Worm (Caenorhabditis elegans): Measurements from ENCODE around the gene acp-3.

Gene acp-3

DNA sequence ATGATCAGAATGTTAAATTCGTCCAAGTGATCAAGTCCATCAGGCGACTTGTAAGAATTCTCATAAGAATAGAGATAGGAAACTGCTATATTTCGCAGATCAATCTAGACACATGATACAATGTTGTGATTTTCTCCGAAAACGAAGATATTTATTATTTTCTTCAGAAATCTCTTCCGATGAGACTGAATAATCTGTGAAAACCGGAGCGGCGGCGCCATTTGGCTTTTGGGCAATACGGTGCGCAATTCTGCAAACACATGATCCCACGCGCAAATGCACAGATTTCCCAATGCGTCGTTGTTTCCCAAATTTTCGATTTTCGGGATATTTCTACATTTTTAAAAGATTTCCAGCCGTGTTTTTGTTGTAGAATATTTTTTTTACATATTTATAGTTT is 5.2 kb upstream of the acp-3 start:
- TF ChIP-seq lin-32 (GFP tag; optimal IDR thresholded peaks at IDR 0.05) (peak; percentile 17), lin-13 (tag; optimal IDR thresholded peaks at IDR 0.05) (peak; percentile 34), unc-120 (tag; optimal IDR thresholded peaks at IDR 0.05; ENCODE audit: poor library complexity, severe bottlenecking) (peak; percentile 78), mep-1 (tag; optimal IDR thresholded peaks at IDR 0.05) (peak; percentile 73), ces-1 (GFP tag; optimal IDR thresholded peaks at IDR 0.05) (peak; percentile 4), nhr-12 (tag; optimal IDR thresholded peaks at IDR 0.05) (no peak), ham-2 (GFP tag; optimal IDR thresholded peaks at IDR 0.05) (peak; percentile 33), nhr-237 (tag; optimal IDR thresholded peaks at IDR 0.05) (peak; percentile 47), tbx-8 (GFP tag; optimal IDR thresholded peaks at IDR 0.05) (no peak), pha-4 (tag; optimal IDR thresholded peaks at IDR 0.05) (no peak), hlh-1 (tag; optimal IDR thresholded peaks at IDR 0.05) (peak; percentile 3), drap-1 (GFP tag; optimal IDR thresholded peaks at IDR 0.05) (no peak), lsy-2 (tag; optimal IDR thresholded peaks at IDR 0.05) (peak; percentile 92), elt-1 (tag; optimal IDR thresholded peaks at IDR 0.05; ENCODE audit: borderline replicate concordance, insufficient read depth) (no peak)

DNA sequence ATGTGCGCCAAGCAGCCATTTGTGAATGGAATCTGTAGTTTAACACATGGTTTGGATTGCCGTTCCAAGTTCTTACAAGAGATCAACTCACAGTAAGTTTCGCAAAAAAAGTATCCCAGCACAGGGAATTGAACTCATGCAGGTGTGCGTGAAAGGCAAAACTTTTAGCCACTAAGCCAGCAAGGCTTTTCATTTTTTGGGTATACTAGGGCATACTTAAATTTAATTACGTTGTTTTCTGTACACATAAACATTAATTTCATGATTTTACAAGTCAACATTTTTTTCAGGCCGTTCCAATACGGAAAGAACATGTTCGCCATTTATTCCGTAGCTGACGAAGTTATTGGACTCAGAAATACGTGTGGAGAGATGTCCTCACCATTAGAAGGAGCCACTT is 4.6 kb upstream of the acp-3 start:
- no peak for TF ChIP-seq ces-1 (GFP tag; optimal IDR thresholded peaks at IDR 0.05)
- no peak for TF ChIP-seq mls-2 (tag; optimal IDR thresholded peaks at IDR 0.05)
- TF ChIP-seq sptf-1 (tag; optimal IDR thresholded peaks at IDR 0.05), result no peak
- TF ChIP-seq unc-62 (GFP tag; optimal IDR thresholded peaks at IDR 0.05), result no peak
- no peak for TF ChIP-seq snpc-4 (tag; optimal IDR thresholded peaks at IDR 0.05)
- TF ChIP-seq tbx-8 (GFP tag; optimal IDR thresholded peaks at IDR 0.05), result no peak
- TF ChIP-seq unc-39 (tag; optimal IDR thresholded peaks at IDR 0.05), result no peak
- TF ChIP-seq mab-5 (tag; optimal IDR thresholded peaks at IDR 0.05), result no peak
- TF ChIP-seq mep-1 (tag; optimal IDR thresholded peaks at IDR 0.05), result no peak
- no peak for TF ChIP-seq lin-13 (tag; optimal IDR thresholded peaks at IDR 0.05)

DNA sequence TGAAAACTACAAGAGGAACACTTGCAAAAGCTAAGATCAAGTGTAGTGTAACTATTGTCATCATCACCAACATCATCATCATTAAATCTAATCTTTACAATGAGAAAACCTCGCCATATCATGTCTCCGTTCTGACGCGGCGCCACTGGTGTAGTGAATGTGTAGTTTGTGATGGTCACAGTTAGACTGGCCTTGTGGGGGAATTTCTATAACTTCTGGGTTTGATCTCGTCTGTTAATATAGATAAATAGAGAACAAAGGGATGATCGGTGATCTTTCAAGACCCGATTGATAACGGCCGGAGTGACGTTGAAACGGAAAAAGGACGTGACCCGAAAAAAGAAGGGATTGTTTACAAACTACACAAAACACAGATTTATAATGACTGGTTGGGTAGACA is 3.9 kb upstream of the acp-3 start:
- TF ChIP-seq nhr-28 (tag; optimal IDR thresholded peaks at IDR 0.05) (peak; percentile 17), elt-3 (tag; optimal IDR thresholded peaks at IDR 0.05) (no peak)

DNA sequence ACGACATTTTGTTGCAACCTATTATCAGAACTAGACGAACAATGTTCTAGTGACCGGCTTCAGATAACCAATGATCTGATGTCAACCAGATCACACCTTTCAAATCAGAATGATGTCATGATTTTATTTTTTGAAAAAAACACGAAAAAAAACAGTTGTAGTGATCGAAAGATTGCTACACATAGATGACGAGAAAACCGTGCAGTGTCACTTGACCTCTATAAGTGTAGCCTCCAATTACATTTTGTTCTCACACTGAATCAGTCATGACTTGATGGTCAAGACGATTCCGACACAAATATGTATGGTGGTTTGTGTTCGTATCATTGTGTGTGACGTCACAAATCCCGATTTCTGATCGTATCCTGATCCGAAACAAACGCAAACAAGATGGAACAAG is 3.2 kb upstream of the acp-3 start:
- TF ChIP-seq ces-1 (GFP tag; optimal IDR thresholded peaks at IDR 0.05) (no peak), zip-8 (tag; optimal IDR thresholded peaks at IDR 0.05) (peak; percentile 7), sptf-1 (tag; optimal IDR thresholded peaks at IDR 0.05) (no peak)

DNA sequence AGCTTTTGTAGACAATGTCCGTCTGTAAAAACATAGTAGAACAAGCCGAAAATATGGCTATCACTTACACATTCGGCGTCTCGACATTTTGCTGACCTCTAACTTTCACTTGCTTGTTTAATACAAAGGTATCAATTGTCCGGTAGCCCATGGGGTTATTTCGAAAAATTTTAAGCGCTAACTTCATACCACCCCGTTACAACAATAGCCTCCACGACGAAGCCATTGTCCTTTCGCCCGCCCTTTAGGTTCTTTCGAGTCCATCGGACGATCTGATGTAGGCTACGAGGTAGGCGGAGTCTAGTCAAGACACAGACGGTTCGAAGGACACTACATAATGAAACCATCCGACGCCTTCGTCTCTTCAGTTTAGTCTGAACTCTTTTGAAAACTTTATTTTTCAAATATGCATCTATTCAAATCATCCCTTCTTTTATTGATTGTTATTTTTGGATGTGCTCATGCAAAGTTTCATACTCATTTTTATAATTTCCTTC is 1.9 kb upstream of the acp-3 start, which contains the start of gene lips-10:
TSS of gene lips-10 (plus strand) at position 378 of the 497 bp plus-strand sequence.
- TF ChIP-seq ham-2 (GFP tag; optimal IDR thresholded peaks at IDR 0.05) (peak; percentile 36), nhr-28 (tag; optimal IDR thresholded peaks at IDR 0.05) (no peak), nhr-2 (tag; optimal IDR thresholded peaks at IDR 0.05) (no peak)

DNA sequence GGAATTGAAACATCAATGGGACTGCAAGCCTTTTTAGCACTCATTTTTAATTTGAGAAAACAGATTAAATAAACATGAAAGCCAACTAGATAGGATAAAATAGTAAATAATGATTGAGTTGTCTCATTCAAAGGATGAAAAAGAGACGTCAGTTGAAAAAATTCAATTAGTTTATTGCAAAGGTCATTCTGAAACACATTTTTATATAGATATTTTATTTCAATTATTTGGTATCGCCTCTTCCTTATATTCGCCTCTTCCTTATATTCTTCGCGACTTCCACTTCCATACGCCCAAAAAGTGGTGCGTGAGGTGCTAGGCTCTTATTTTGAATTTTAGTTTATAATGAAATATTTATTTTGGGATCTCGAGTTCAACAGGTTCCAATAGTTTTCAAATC is 1.9 kb downstream of the acp-3 start, which contains the start of gene acp-4:
TSS of gene acp-4 (minus strand) at position 101 of the 400 bp plus-strand sequence.
- no peak for TF ChIP-seq lsy-2 (tag; optimal IDR thresholded peaks at IDR 0.05)
- TF ChIP-seq unc-62 (GFP tag; optimal IDR thresholded peaks at IDR 0.05), result no peak
- no peak for TF ChIP-seq elt-3 (tag; optimal IDR thresholded peaks at IDR 0.05)
- TF ChIP-seq nhr-76 (tag; optimal IDR thresholded peaks at IDR 0.05), result no peak
- TF ChIP-seq bed-3 (GFP tag; optimal IDR thresholded peaks at IDR 0.05), result no peak
- no peak for TF ChIP-seq lin-13 (tag; optimal IDR thresholded peaks at IDR 0.05)
- TF ChIP-seq sptf-1 (tag; optimal IDR thresholded peaks at IDR 0.05), result no peak
- TF ChIP-seq ceh-43 (GFP tag; optimal IDR thresholded peaks at IDR 0.05), result no peak
- no peak for TF ChIP-seq sem-2 (GFP tag; optimal IDR thresholded peaks at IDR 0.05)
- TF ChIP-seq mls-2 (tag; optimal IDR thresholded peaks at IDR 0.05), result no peak
- no peak for TF ChIP-seq snpc-4 (tag; optimal IDR thresholded peaks at IDR 0.05)
- no peak for TF ChIP-seq M03D4.4 (tag; optimal IDR thresholded peaks at IDR 0.05)
